Fruit fly (Drosophila melanogaster): ENCODE data around the gene Npc1a.

The Npc1a gene

DNA sequence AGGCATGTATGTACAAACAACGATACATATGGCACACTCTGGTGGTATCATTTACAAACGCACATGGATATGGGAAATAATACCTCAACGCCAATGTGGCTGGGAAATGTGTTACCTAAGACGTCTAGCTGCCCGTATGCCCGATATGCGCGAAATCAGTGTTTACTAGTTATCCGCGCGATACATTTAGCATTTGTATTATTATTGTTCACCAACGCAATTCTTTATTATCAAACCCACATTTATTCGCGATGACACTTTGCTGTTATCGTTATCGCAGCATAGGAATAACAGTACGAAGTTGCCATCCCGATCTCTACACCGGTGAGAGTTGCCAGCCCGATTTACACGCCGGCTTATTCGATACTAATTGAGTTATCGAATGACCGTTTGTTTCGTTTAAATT, 25.8 kb upstream of the Npc1a start, which contains the start of gene chico (continued):
- TF ChIP-seq Lim3 (GFP tag; IDR thresholded peaks at IDR 0.05) (no peak), gsb-n (tag; optimal IDR thresholded peaks at IDR 0.05) (no peak), Doc2 (GFP tag; IDR thresholded peaks at IDR 0.05) (no peak), Gsc (GFP tag; IDR thresholded peaks at IDR 0.05) (no peak), CG34376 (GFP tag; optimal IDR thresholded peaks at IDR 0.05) (peak; percentile 63), sug (tag; optimal IDR thresholded peaks at IDR 0.05) (peak; percentile 50), Scr (GFP tag; IDR thresholded peaks at IDR 0.05; ENCODE audit: partially characterized antibody) (peak; percentile 63), Sry-β (GFP tag; optimal IDR thresholded peaks at IDR 0.05) (no peak), bsh (GFP tag; optimal IDR thresholded peaks at IDR 0.05) (no peak), CG1792 (GFP tag; optimal IDR thresholded peaks at IDR 0.05) (no peak), CG18476 (GFP tag; optimal IDR thresholded peaks at IDR 0.05) (no peak), vfl (GFP tag; optimal IDR thresholded peaks at IDR 0.05) (no peak), Hsf (GFP tag; optimal IDR thresholded peaks at IDR 0.05) (no peak), CG16813 (GFP tag; IDR thresholded peaks at IDR 0.05; ENCODE audit: partially characterized antibody) (peak; percentile 53), ERR (GFP tag; optimal IDR thresholded peaks at IDR 0.05) (no peak), D19B (GFP tag; optimal IDR thresholded peaks at IDR 0.05) (no peak), vvl (GFP tag; IDR thresholded peaks at IDR 0.05) (no peak), Ets97D (GFP tag; optimal IDR thresholded peaks at IDR 0.05) (peak; percentile 83), NK7.1 (GFP tag; optimal IDR thresholded peaks at IDR 0.05) (no peak), CG14441 (GFP tag; IDR thresholded peaks at IDR 0.05) (no peak), Ptx1 (GFP tag; IDR thresholded peaks at IDR 0.05) (no peak), wdn (GFP tag; IDR thresholded peaks at IDR 0.05) (no peak), CG6765 (GFP tag; optimal IDR thresholded peaks at IDR 0.05) (no peak), croc (GFP tag; conservative IDR thresholded peaks at IDR 0.05) (no peak), peb (GFP tag; IDR thresholded peaks at IDR 0.05) (no peak), CG7556 (GFP tag; optimal IDR thresholded peaks at IDR 0.05) (no peak), fd3F (GFP tag; optimal IDR thresholded peaks at IDR 0.05) (no peak), Jarid2 (GFP tag; optimal IDR thresholded peaks at IDR 0.05) (no peak), ato (GFP tag; IDR thresholded peaks at IDR 0.05; ENCODE audit: partially characterized antibody) (peak; percentile 55; the same call in 1 of the 2 replicates), CkIIα-i1 (GFP tag; IDR thresholded peaks at IDR 0.05) (no peak), CG12942 (GFP tag; optimal IDR thresholded peaks at IDR 0.05) (no peak), CG6683 (GFP tag; optimal IDR thresholded peaks at IDR 0.05) (no peak), ssp (GFP tag; IDR thresholded peaks at IDR 0.05) (no peak), row (GFP tag; IDR thresholded peaks at IDR 0.05) (peak; percentile 49; the same call in 1 of the 3 replicates), jigr1 (GFP tag; IDR thresholded peaks at IDR 0.05) (no peak), CG12219 (GFP tag; optimal IDR thresholded peaks at IDR 0.05) (no peak), CG10654 (GFP tag; optimal IDR thresholded peaks at IDR 0.05) (no peak), HLH54F (GFP tag; optimal IDR thresholded peaks at IDR 0.05) (no peak), CG2889 (GFP tag; IDR thresholded peaks at IDR 0.05) (no peak), CG5953 (GFP tag; IDR thresholded peaks at IDR 0.05) (no peak), CG11696 (GFP tag; IDR thresholded peaks at IDR 0.05) (no peak), CG6654 (GFP tag; optimal IDR thresholded peaks at IDR 0.05) (no peak), lab (GFP tag; optimal IDR thresholded peaks at IDR 0.05) (no peak), Hr39 (optimal IDR thresholded peaks at IDR 0.05) (no peak), CG10959 (GFP tag; IDR thresholded peaks at IDR 0.05) (no peak), CG1832 (GFP tag; optimal IDR thresholded peaks at IDR 0.05) (no peak), BtbVII (GFP tag; optimal IDR thresholded peaks at IDR 0.05) (no peak), CG15696 (tag; optimal IDR thresholded peaks at IDR 0.05) (no peak), CG1024 (GFP tag; IDR thresholded peaks at IDR 0.05) (no peak), CG15269 (tag; optimal IDR thresholded peaks at IDR 0.05) (no peak), Poxn (GFP tag; IDR thresholded peaks at IDR 0.05) (no peak), Hr78 (GFP tag; optimal IDR thresholded peaks at IDR 0.05) (no peak)
